Fruit fly (Drosophila melanogaster) whole organism: Measurements from ENCODE around the gene CG7320.

Experiments
- CG8478 ChIP-seq: fragments of >200 bp; optimal IDR thresholded peaks from 2 replicates; lab custom pipeline; 2018; ENCODE audit warnings: inconsistent platforms
- pan ChIP-seq: fragments of >200 bp; optimal IDR thresholded peaks from 2 replicates; lab custom pipeline; 2017

- TF ChIP-seq CG8478 (lab: Kevin White, UChicago) (no peak), pan (lab: Kevin White, UChicago) (no peak)
Measured at dm6 chr3L:18201194-18201593, at the start of gene CG7320.
